Fruit fly (Drosophila melanogaster) whole organism, pupa: ENCODE results near the gene Peritrophin-15b.

ENCODE experiments used
- CG32121 ChIP-seq: fragments of 200-800 bp; sonication (Bioruptor generic); IDR thresholded peaks from 2 replicates; pipeline ENCODE4 v1.3.6; 2022; ENCODE audit warnings: missing biosample characterization, missing genetic modification characterization
- CG34367 ChIP-seq: fragments of 200-800 bp; sonication (Bioruptor generic); optimal IDR thresholded peaks from 2 replicates; lab custom pipeline; 2018; ENCODE audit warnings: missing biosample characterization, mild to moderate bottlenecking, missing genetic modification characterization

- no peak for TF ChIP-seq CG32121 (GFP tag; lab: Robert Waterston, UW)
- no peak for TF ChIP-seq CG34367
These were observed 50.2 kb downstream of the Peritrophin-15b start for dm6 chr2L:8344536-8344935.
